Worm (Caenorhabditis elegans) whole organism, L2 larva: ENCODE data around the gene fbxa-150.

Experiments
- F13H6.1 ChIP-seq: sonication (generic microtip); optimal IDR thresholded peaks from 2 replicates; lab custom pipeline; 2016; ENCODE audit warnings: missing genetic modification characterization, missing compliant biosample characterization
- blmp-1 ChIP-seq: sonication (generic microtip); optimal IDR thresholded peaks from 2 replicates; lab custom pipeline; 2017; ENCODE audit warnings: missing genetic modification characterization, mild to moderate bottlenecking, missing compliant biosample characterization, antibody characterized with exemption, moderate library complexity; ENCODE audit not compliant: insufficient read depth
- ceh-82 ChIP-seq: fragments of 150-350 bp; optimal IDR thresholded peaks from 2 replicates; lab custom pipeline; 2014; ENCODE audit warnings: missing biosample characterization, missing genetic modification characterization
- nhr-237 ChIP-seq: fragments of 150-350 bp; optimal IDR thresholded peaks from 2 replicates; lab custom pipeline; 2014; ENCODE audit warnings: missing biosample characterization, missing genetic modification characterization
- unc-39 ChIP-seq: fragments of 150-350 bp; optimal IDR thresholded peaks from 2 replicates; lab custom pipeline; 2014; ENCODE audit warnings: missing biosample characterization, missing genetic modification characterization
- unc-62 ChIP-seq: fragments of 150-350 bp; optimal IDR thresholded peaks from 2 replicates; lab custom pipeline; 2014; ENCODE audit warnings: missing biosample characterization, missing genetic modification reagents, missing genetic modification characterization
- zag-1 ChIP-seq: fragments of 150-350 bp; optimal IDR thresholded peaks from 2 replicates; lab custom pipeline; 2014; ENCODE audit warnings: missing biosample characterization, missing genetic modification characterization

DNA sequence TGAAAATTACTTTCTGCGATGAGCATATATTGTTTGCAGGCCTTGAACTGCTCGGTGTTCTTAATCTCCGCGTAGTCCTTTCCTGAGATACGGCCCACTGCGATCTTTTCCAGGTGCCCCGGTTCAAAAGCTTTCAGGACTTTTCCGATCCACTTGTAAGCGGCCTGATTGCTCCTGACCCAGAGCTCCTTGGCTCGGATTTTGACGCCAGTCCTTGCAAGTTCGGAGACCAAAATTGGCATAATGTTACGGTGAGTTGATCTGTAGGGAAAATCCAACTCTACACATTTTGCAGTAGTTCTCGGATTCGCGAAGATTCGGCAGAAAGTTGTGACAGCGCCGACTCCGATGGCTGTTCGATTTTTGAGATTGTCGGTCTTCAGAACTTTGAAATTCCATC is 5.4 kb upstream of the fbxa-150 start:
- TF ChIP-seq F13H6.1 (tag; lab: Kevin White, UChicago), result no peak
- no peak for TF ChIP-seq ceh-82 (tag; lab: Kevin White, UChicago)
- TF ChIP-seq zag-1 (tag; lab: Kevin White, UChicago), result no peak
- TF ChIP-seq blmp-1 (tag; lab: Kevin White, UChicago), result no peak
- no peak for TF ChIP-seq unc-62 (GFP tag; lab: Kevin White, UChicago)
- no peak for TF ChIP-seq unc-39 (tag; lab: Kevin White, UChicago)
- no peak for TF ChIP-seq nhr-237 (tag; lab: Kevin White, UChicago)
